Worm (Caenorhabditis elegans) whole organism, L4/young adult: ENCODE results near the gene xbx-1.

Experiments
- W03F9.2 ChIP-seq: fragments of 150-350 bp; optimal IDR thresholded peaks from 2 replicates; lab custom pipeline; 2014; ENCODE audit warnings: missing biosample characterization, missing genetic modification characterization
- dao-5 ChIP-seq: sonication (generic microtip); optimal IDR thresholded peaks from 2 replicates; lab custom pipeline; 2016; ENCODE audit warnings: missing genotype, missing genetic modification characterization, moderate library complexity, missing compliant biosample characterization
- him-1 ChIP-seq: sonication (generic microtip); optimal IDR thresholded peaks from 2 replicates; lab custom pipeline; 2016; ENCODE audit warnings: missing genotype, missing genetic modification reagents, missing genetic modification characterization, missing compliant biosample characterization

DNA sequence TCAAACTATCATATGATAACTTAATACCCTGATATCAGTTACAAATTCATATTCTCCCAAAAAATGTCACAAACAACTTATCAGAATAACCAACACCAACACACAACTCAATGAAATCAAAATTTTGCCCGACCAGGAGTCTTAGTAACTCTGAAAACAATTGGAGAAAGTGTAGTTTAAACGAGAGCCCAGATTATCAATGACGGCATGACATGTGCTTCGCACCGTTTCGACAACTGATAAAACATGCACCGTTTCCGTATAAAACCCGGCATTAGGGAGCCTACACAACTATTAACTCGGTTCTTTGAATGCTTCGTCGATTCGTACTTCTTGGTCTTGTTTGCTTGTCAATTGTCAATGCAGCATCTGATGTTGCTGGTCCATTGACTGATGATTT lies 13.6 kb downstream of the xbx-1 start, which contains the start of gene fil-1:
- TF ChIP-seq dao-5 (no peak), him-1 (no peak), W03F9.2 (tag; lab: Kevin White, UChicago) (no peak)
